Worm (Caenorhabditis elegans): ENCODE data around the gene W08F4.12.
"Not testable (repeated sequence)": the region's sequence is repeated elsewhere in the genome, so short reads cannot be mapped to it uniquely, and the experiment has no call there.

W08F4.12 gene

ce11 chrII:542416-542815 lies 41.8 kb downstream of the W08F4.12 start:
- TF ChIP-seq ceh-45 (GFP tag; IDR thresholded peaks at IDR 0.05) = no peak
- no peak for TF ChIP-seq ceh-31 (tag; optimal IDR thresholded peaks at IDR 0.05)
- TF ChIP-seq ceh-24 (tag; optimal IDR thresholded peaks at IDR 0.05) = no peak
- TF ChIP-seq hlh-30 (tag; optimal IDR thresholded peaks at IDR 0.05; ENCODE audit: insufficient read depth) = no peak
- no peak for TF ChIP-seq zip-5 (tag; optimal IDR thresholded peaks at IDR 0.05)

- TF ChIP-seq elt-4 (tag; optimal IDR thresholded peaks at IDR 0.05) = no peak
Measured at ce11 chrII:536775-537174, 47.4 kb downstream of the W08F4.12 start, which contains the start of gene T27A1.2. Gene T27A1.2, minus strand, starts transcription at chrII:536875.

ce11 chrII:535226-535625 lies 49.0 kb downstream of the W08F4.12 start, which contains the start of gene T27A1.3:
Gene T27A1.3, plus strand, starts transcription at chrII:535526.
- TF ChIP-seq eyg-1, fax-1, ref-2 (tag; optimal IDR thresholded peaks at IDR 0.05): not testable (repeated sequence)
